Worm (Caenorhabditis elegans) whole organism, early embryonic: ENCODE results near the gene nos-3.

Source experiments
- B0310.2 ChIP-seq: sonication (generic microtip); optimal IDR thresholded peaks from 2 replicates; lab custom pipeline; 2016; ENCODE audit warnings: mild to moderate bottlenecking, missing genetic modification characterization, missing compliant biosample characterization
- F13C5.2 ChIP-seq: sonication (generic microtip); optimal IDR thresholded peaks from 2 replicates; lab custom pipeline; 2017; ENCODE audit warnings: mild to moderate bottlenecking, missing genetic modification characterization, inconsistent platforms, missing compliant biosample characterization
- aly-1 ChIP-seq: sonication (generic microtip); optimal IDR thresholded peaks from 2 replicates; lab custom pipeline; 2016; ENCODE audit warnings: missing genetic modification characterization, missing compliant biosample characterization
- ama-1 ChIP-seq: fragments of 150-350 bp; optimal IDR thresholded peaks from 2 replicates; lab custom pipeline; 2014
- ceh-36 ChIP-seq: sonication (generic microtip); optimal IDR thresholded peaks from 2 replicates; lab custom pipeline; 2016; ENCODE audit warnings: missing genetic modification characterization, inconsistent platforms, missing compliant biosample characterization
- flt-1 ChIP-seq: fragments of 200-800 bp; sonication (Bioruptor generic); IDR thresholded peaks from 2 replicates; pipeline ENCODE4 v1.3.6; 2022; ENCODE audit warnings: missing genetic modification characterization, missing compliant biosample characterization
- hmbx-1 ChIP-seq: sonication (generic microtip); optimal IDR thresholded peaks from 2 replicates; lab custom pipeline; 2016; ENCODE audit warnings: mild to moderate bottlenecking, missing genetic modification characterization, missing compliant biosample characterization
- hmg-4 ChIP-seq: fragments of 200-800 bp; sonication (Bioruptor generic); optimal IDR thresholded peaks from 2 replicates; lab custom pipeline; 2018; ENCODE audit warnings: mild to moderate bottlenecking, missing genetic modification characterization, missing compliant biosample characterization
- scrt-1 ChIP-seq: fragments of 200-800 bp; sonication (Bioruptor generic); IDR thresholded peaks from 2 replicates; pipeline ENCODE4 v1.3.6; 2022; ENCODE audit warnings: missing genetic modification characterization, missing compliant biosample characterization
- sea-1 ChIP-seq: fragments of 200-800 bp; sonication (Bioruptor generic); conservative IDR thresholded peaks from 2 replicates; pipeline ENCODE4 v1.3.6; 2022; ENCODE audit warnings: missing genetic modification characterization, missing compliant biosample characterization
- tbx-11 ChIP-seq: fragments of 200-800 bp; sonication (Bioruptor generic); IDR thresholded peaks from 2 replicates; pipeline ENCODE4 v1.3.6; 2022; ENCODE audit warnings: missing genetic modification characterization, missing compliant biosample characterization
- tra-4 ChIP-seq: sonication (generic microtip); optimal IDR thresholded peaks from 2 replicates; lab custom pipeline; 2017; ENCODE audit warnings: missing genetic modification characterization, missing compliant biosample characterization

ce11 chrII:9717904-9718303, 28.2 kb upstream of the nos-3 start, which contains the start of gene Y53C12A.6:
- no peak for TF ChIP-seq tra-4
- TF ChIP-seq flt-1 (GFP tag; lab: Robert Waterston, UW): no peak
- TF ChIP-seq ama-1 (lab: Kevin White, UChicago): no peak
- no peak for TF ChIP-seq tbx-11 (GFP tag; lab: Robert Waterston, UW)
- TF ChIP-seq ceh-36 (tag; lab: Kevin White, UChicago): no peak
- TF ChIP-seq sea-1: no peak
- no peak for TF ChIP-seq hmg-4 (GFP tag; lab: Kevin White, UChicago)
- no peak for TF ChIP-seq scrt-1 (GFP tag; lab: Robert Waterston, UW)
- no peak for TF ChIP-seq B0310.2 (tag; lab: Kevin White, UChicago)
- no peak for TF ChIP-seq aly-1 (tag; lab: Kevin White, UChicago)
- no peak for TF ChIP-seq F13C5.2 (tag; lab: Kevin White, UChicago)
- TF ChIP-seq hmbx-1 (tag; lab: Kevin White, UChicago): no peak
